Fruit fly (Drosophila melanogaster) whole organism, adult: Measurements from ENCODE around the gene gcm.

ENCODE experiments used
- CG12768 ChIP-seq: fragments of 200-800 bp; sonication (Bioruptor generic); optimal IDR thresholded peaks from 2 replicates; lab custom pipeline; 2017; ENCODE audit warnings: missing biosample characterization, missing genetic modification characterization, mild to moderate bottlenecking, moderate library complexity, missing genetic modification reagents
- CG14711 ChIP-seq: fragments of 200-800 bp; sonication (Bioruptor generic); optimal IDR thresholded peaks from 2 replicates; lab custom pipeline; 2018; ENCODE audit warnings: missing biosample characterization, mild to moderate bottlenecking, missing genetic modification characterization, moderate library complexity
- CG5204 ChIP-seq: fragments of 200-800 bp; sonication (Bioruptor generic); optimal IDR thresholded peaks from 2 replicates; lab custom pipeline; 2016; ENCODE audit warnings: missing biosample characterization, missing genetic modification characterization
- CG7045 ChIP-seq: fragments of 200-800 bp; sonication (Bioruptor generic); optimal IDR thresholded peaks from 2 replicates; lab custom pipeline; 2017; ENCODE audit warnings: missing biosample characterization, mild to moderate bottlenecking, missing genetic modification characterization
- Crg-1 ChIP-seq: fragments of 200-800 bp; sonication (Bioruptor generic); optimal IDR thresholded peaks from 2 replicates; lab custom pipeline; 2016; ENCODE audit warnings: missing biosample characterization, missing genetic modification characterization
- Mnt ChIP-seq: fragments of 200-800 bp; sonication (Bioruptor generic); optimal IDR thresholded peaks from 2 replicates; lab custom pipeline; 2016; ENCODE audit warnings: missing biosample characterization, mild to moderate bottlenecking, missing genetic modification characterization
- bab1 ChIP-seq: fragments of 200-800 bp; sonication (Bioruptor generic); optimal IDR thresholded peaks from 3 replicates; lab custom pipeline; 2019; ENCODE audit warnings: missing biosample characterization, mild to moderate bottlenecking, missing genetic modification characterization, moderate library complexity
- kay ChIP-seq: fragments of 200-800 bp; sonication (Bioruptor generic); peaks from one replicate; lab custom pipeline; 2016; ENCODE audit warnings: missing biosample characterization, missing genetic modification characterization, borderline replicate concordance
- pad ChIP-seq: fragments of 200-800 bp; sonication (Bioruptor generic); optimal IDR thresholded peaks from 3 replicates; lab custom pipeline; 2017; ENCODE audit warnings: missing biosample characterization, missing genetic modification characterization, mild to moderate bottlenecking, moderate library complexity, missing genetic modification reagents
- tj ChIP-seq: fragments of 200-800 bp; sonication (Bioruptor generic); optimal IDR thresholded peaks from 3 replicates; lab custom pipeline; 2017; ENCODE audit warnings: missing biosample characterization, mild to moderate bottlenecking, missing genetic modification characterization, moderate library complexity
- toe ChIP-seq: fragments of 200-800 bp; sonication (Bioruptor generic); optimal IDR thresholded peaks from 2 replicates; lab custom pipeline; 2016; ENCODE audit warnings: missing biosample characterization, missing genetic modification characterization

DNA sequence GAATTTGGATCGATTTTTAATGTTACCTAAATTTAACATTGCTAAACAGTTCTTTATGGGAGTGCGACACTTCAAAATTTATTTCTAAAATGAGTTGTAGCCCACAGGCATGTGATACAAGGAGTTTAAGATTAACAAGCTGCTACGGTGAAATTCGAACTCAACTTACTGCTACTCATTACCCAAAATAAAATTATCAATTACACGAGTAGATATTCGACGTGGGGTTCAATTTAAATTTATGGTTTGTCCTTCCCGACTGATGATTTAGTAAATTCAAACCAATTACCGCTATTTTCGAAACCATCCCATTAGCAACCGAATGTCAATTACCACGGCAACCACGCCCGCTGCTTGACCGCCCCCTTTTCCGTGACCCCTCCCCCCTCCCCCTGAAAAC lies 43.6 kb upstream of the gcm start, which contains the start of gene CG31882:
- TF ChIP-seq CG14711 (no peak), CG12768 (GFP tag; lab: Kevin White, UChicago) (no peak), bab1 (GFP tag; lab: Kevin White, UChicago) (no peak), CG5204 (GFP tag; lab: Kevin White, UChicago) (no peak), Mnt (GFP tag; lab: Kevin White, UChicago) (no peak), tj (GFP tag; lab: Kevin White, UChicago) (no peak), Crg-1 (no peak), toe (GFP tag; lab: Kevin White, UChicago) (no peak), kay (no peak), pad (no peak), CG7045 (GFP tag; lab: Kevin White, UChicago) (no peak)
